Fruit fly (Drosophila melanogaster): ENCODE data around the gene CG44098.

Gene CG44098

DNA sequence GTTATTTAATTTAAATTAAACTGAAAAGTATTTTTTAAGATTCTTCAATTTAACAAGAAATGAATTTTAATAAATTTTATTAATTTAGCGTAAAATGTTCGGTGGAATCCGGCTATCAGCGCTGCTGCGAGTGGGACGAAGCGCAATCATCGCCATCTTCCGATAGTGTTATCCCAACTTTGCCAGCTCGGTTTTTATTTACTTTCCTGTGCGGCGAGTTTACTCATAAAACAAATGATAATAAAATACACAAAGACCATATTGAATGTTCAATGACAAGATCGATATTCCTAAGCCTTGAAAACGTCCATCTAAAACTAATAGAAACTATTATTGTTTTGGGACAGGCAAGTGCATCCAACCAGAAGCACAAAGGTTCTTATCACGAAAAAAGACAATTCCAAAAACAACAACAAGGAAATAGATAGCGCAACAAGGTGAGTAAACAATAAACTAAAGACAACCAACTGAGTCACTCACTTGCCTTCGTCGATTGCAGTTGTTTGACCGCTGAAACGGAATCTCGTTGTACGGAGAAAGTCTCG is 40.2 kb upstream of the CG44098 start (continued):
- TF ChIP-seq CG9727 (GFP tag; optimal IDR thresholded peaks at IDR 0.05), result peak; percentile 67
- peak; percentile 39; the same call in 1 of the 2 replicates for TF ChIP-seq HLH3B (GFP tag; IDR thresholded peaks at IDR 0.05)
- no peak for TF ChIP-seq CG5180 (GFP tag; optimal IDR thresholded peaks at IDR 0.05)
- no peak for TF ChIP-seq CG14050 (GFP tag; IDR thresholded peaks at IDR 0.05)
- peak; percentile 38 for TF ChIP-seq Sin3A (optimal IDR thresholded peaks at IDR 0.05)
- TF ChIP-seq ci (GFP tag; IDR thresholded peaks at IDR 0.05), result peak; percentile 80
- peak; percentile 54 for TF ChIP-seq CG12299 (tag; optimal IDR thresholded peaks at IDR 0.05)
- TF ChIP-seq CG1832 (GFP tag; optimal IDR thresholded peaks at IDR 0.05), result no peak
- TF ChIP-seq CG17912 (GFP tag; optimal IDR thresholded peaks at IDR 0.05), result peak; percentile 83
- peak; percentile 72 for TF ChIP-seq CrebB (tag; optimal IDR thresholded peaks at IDR 0.05)
- TF ChIP-seq Gug (GFP tag; IDR thresholded peaks at IDR 0.05), result peak; percentile 73; the same call in 3 of the 4 replicates
- TF ChIP-seq Dll (GFP tag; IDR thresholded peaks at IDR 0.05; ENCODE audit: partially characterized antibody), result peak; percentile 69
- peak; percentile 64 for TF ChIP-seq Ets65A (GFP tag)
- peak; percentile 5 for TF ChIP-seq dm (GFP tag; optimal IDR thresholded peaks at IDR 0.05)
- no peak for TF ChIP-seq vfl (GFP tag; optimal IDR thresholded peaks at IDR 0.05)
- peak; percentile 50; the same call in 1 of the 2 replicates for TF ChIP-seq MBD-R2 (GFP tag; IDR thresholded peaks at IDR 0.05)
- TF ChIP-seq CG15011 (GFP tag; optimal IDR thresholded peaks at IDR 0.05), result peak; percentile 61
- peak; percentile 65 for TF ChIP-seq CG10147 (GFP tag; optimal IDR thresholded peaks at IDR 0.05)
- peak; percentile 64 for TF ChIP-seq CG8359 (GFP tag; optimal IDR thresholded peaks at IDR 0.05; ENCODE audit: borderline replicate concordance)
- TF ChIP-seq CG16815 (GFP tag; optimal IDR thresholded peaks at IDR 0.05), result peak; percentile 6
- TF ChIP-seq CG2202 (tag; optimal IDR thresholded peaks at IDR 0.05), result peak; percentile 86
- peak; percentile 53 for TF ChIP-seq CG12391 (tag; optimal IDR thresholded peaks at IDR 0.05)
- TF ChIP-seq CG13624 (GFP tag; optimal IDR thresholded peaks at IDR 0.05), result no peak
- TF ChIP-seq CG12769 (tag; optimal IDR thresholded peaks at IDR 0.05), result peak; percentile 7
- peak; percentile 59 for TF ChIP-seq CG7372 (GFP tag; IDR thresholded peaks at IDR 0.05)
- TF ChIP-seq hkb (optimal IDR thresholded peaks at IDR 0.05), result no peak
- TF ChIP-seq hkb (GFP tag; IDR thresholded peaks at IDR 0.05), result peak; percentile 33; the same call in 1 of the 2 replicates
- peak; percentile 51 for TF ChIP-seq Nf-YC (tag; optimal IDR thresholded peaks at IDR 0.05)
- peak; percentile 12 for TF ChIP-seq CG7271 (tag; optimal IDR thresholded peaks at IDR 0.05)
- TF ChIP-seq D (optimal IDR thresholded peaks at IDR 0.05), result no peak
- TF ChIP-seq D (GFP tag; optimal IDR thresholded peaks at IDR 0.05), result peak; percentile 65
- no peak for TF ChIP-seq disco-r (GFP tag; optimal IDR thresholded peaks at IDR 0.05)
- TF ChIP-seq CG3847 (GFP tag; IDR thresholded peaks at IDR 0.05), result peak; percentile 66
- no peak for TF ChIP-seq tio (GFP tag; optimal IDR thresholded peaks at IDR 0.05)
- peak; percentile 68 for TF ChIP-seq CG17385 (GFP tag; optimal IDR thresholded peaks at IDR 0.05)
- TF ChIP-seq ro (GFP tag; IDR thresholded peaks at IDR 0.05), result no peak
- TF ChIP-seq CG1529 (GFP tag; optimal IDR thresholded peaks at IDR 0.05), result peak; percentile 78
- peak; percentile 89 for TF ChIP-seq CG7745 (tag; optimal IDR thresholded peaks at IDR 0.05)
- peak; percentile 69; the same call in 1 of the 2 replicates for TF ChIP-seq CG6272 (GFP tag; IDR thresholded peaks at IDR 0.05)
- TF ChIP-seq esg (GFP tag; conservative IDR thresholded peaks at IDR 0.05), result no peak
- no peak for TF ChIP-seq CG10462 (GFP tag; optimal IDR thresholded peaks at IDR 0.05)
- peak; percentile 48; the same call in 1 of the 2 replicates for TF ChIP-seq sens-2 (GFP tag; IDR thresholded peaks at IDR 0.05)
- TF ChIP-seq CG12155 (GFP tag; optimal IDR thresholded peaks at IDR 0.05), result peak; percentile 32
- TF ChIP-seq fd96Cb (tag; optimal IDR thresholded peaks at IDR 0.05), result peak; percentile 33
- no peak for TF ChIP-seq fu2 (GFP tag; optimal IDR thresholded peaks at IDR 0.05)
- peak; percentile 50; the same call in 1 of the 2 replicates for TF ChIP-seq CG11247 (GFP tag; IDR thresholded peaks at IDR 0.05)
- peak; percentile 70 for TF ChIP-seq nom (GFP tag; optimal IDR thresholded peaks at IDR 0.05)
- TF ChIP-seq en (GFP tag; optimal IDR thresholded peaks at IDR 0.05), result peak; percentile 45
- TF ChIP-seq B-H2 (GFP tag; optimal IDR thresholded peaks at IDR 0.05), result peak; percentile 48
- peak; percentile 48; the same call in 1 of the 2 replicates for TF ChIP-seq stc (GFP tag; IDR thresholded peaks at IDR 0.05)
- TF ChIP-seq ind (GFP tag; optimal IDR thresholded peaks at IDR 0.05), result peak; percentile 30
